Worm (Caenorhabditis elegans) whole organism, mixed stage, embryonic: Measurements from ENCODE around the gene C40H5.2.

Experiments
- M03D4.4 ChIP-seq: sonication (generic microtip); optimal IDR thresholded peaks from 2 replicates; lab custom pipeline; 2017; ENCODE audit warnings: mild to moderate bottlenecking, missing genetic modification characterization, missing compliant biosample characterization
- bed-3 ChIP-seq: fragments of 200-800 bp; sonication (Bioruptor generic); optimal IDR thresholded peaks from 3 replicates; lab custom pipeline; 2018; ENCODE audit warnings: mild to moderate bottlenecking, missing genetic modification characterization, moderate library complexity, missing compliant biosample characterization
- blmp-1 ChIP-seq: fragments of 150-350 bp; optimal IDR thresholded peaks from 2 replicates; lab custom pipeline; 2014; ENCODE audit warnings: missing biosample characterization, missing genetic modification characterization
- ceh-39 ChIP-seq: fragments of 150-350 bp; optimal IDR thresholded peaks from 2 replicates; lab custom pipeline; 2014; ENCODE audit warnings: missing biosample characterization, missing genetic modification characterization
- ceh-43 ChIP-seq: fragments of 200-800 bp; sonication (Bioruptor generic); optimal IDR thresholded peaks from 2 replicates; lab custom pipeline; 2018; ENCODE audit warnings: mild to moderate bottlenecking, missing genetic modification characterization, moderate library complexity, missing compliant biosample characterization
- cnd-1 ChIP-seq: fragments of 200-800 bp; sonication (Bioruptor generic); optimal IDR thresholded peaks from 2 replicates; lab custom pipeline; 2018; ENCODE audit warnings: mild to moderate bottlenecking, missing genetic modification characterization, missing compliant biosample characterization
- drap-1 ChIP-seq: fragments of 200-800 bp; sonication (Bioruptor generic); optimal IDR thresholded peaks from 3 replicates; lab custom pipeline; 2018; ENCODE audit warnings: mild to moderate bottlenecking, missing genetic modification characterization, missing compliant biosample characterization
- elt-1 ChIP-seq: sonication (generic microtip); optimal IDR thresholded peaks from 2 replicates; lab custom pipeline; 2017; ENCODE audit warnings: missing genetic modification characterization, mild to moderate bottlenecking, missing compliant biosample characterization, antibody characterized with exemption, moderate library complexity, borderline replicate concordance; ENCODE audit not compliant: insufficient read depth
- elt-3 ChIP-seq: fragments of 150-350 bp; optimal IDR thresholded peaks from 2 replicates; lab custom pipeline; 2014; ENCODE audit warnings: missing biosample characterization, missing genetic modification characterization
- flh-1 ChIP-seq: fragments of 200-800 bp; sonication (Bioruptor generic); optimal IDR thresholded peaks from 2 replicates; lab custom pipeline; 2018; ENCODE audit warnings: mild to moderate bottlenecking, missing genetic modification characterization, moderate library complexity, missing compliant biosample characterization
- ham-2 ChIP-seq: fragments of 200-800 bp; sonication (Bioruptor generic); optimal IDR thresholded peaks from 2 replicates; lab custom pipeline; 2018; ENCODE audit warnings: mild to moderate bottlenecking, missing genetic modification characterization, missing compliant biosample characterization
- hlh-1 ChIP-seq: fragments of 150-350 bp; optimal IDR thresholded peaks from 2 replicates; lab custom pipeline; 2014; ENCODE audit warnings: missing biosample characterization, missing genetic modification reagents, missing genetic modification characterization
- lin-13 ChIP-seq: fragments of 150-350 bp; optimal IDR thresholded peaks from 2 replicates; lab custom pipeline; 2014; ENCODE audit warnings: missing biosample characterization, missing genetic modification characterization
- lin-32 ChIP-seq: fragments of 200-800 bp; sonication (Bioruptor generic); optimal IDR thresholded peaks from 2 replicates; lab custom pipeline; 2018; ENCODE audit warnings: mild to moderate bottlenecking, missing genetic modification characterization, missing compliant biosample characterization
- mab-5 ChIP-seq: fragments of 150-350 bp; optimal IDR thresholded peaks from 2 replicates; lab custom pipeline; 2014; ENCODE audit warnings: missing biosample characterization, missing genetic modification characterization
- mep-1 ChIP-seq: fragments of 150-350 bp; optimal IDR thresholded peaks from 2 replicates; lab custom pipeline; 2017; ENCODE audit warnings: missing biosample characterization, missing genetic modification reagents, missing genetic modification characterization, inconsistent platforms
- mls-2 ChIP-seq: sonication (generic microtip); optimal IDR thresholded peaks from 2 replicates; lab custom pipeline; 2016; ENCODE audit warnings: mild to moderate bottlenecking, missing genetic modification characterization, moderate library complexity, missing compliant biosample characterization
- nhr-2 ChIP-seq: fragments of 150-350 bp; optimal IDR thresholded peaks from 2 replicates; lab custom pipeline; 2014; ENCODE audit warnings: missing biosample characterization, missing genetic modification characterization
- nhr-237 ChIP-seq: fragments of 150-350 bp; optimal IDR thresholded peaks from 2 replicates; lab custom pipeline; 2014; ENCODE audit warnings: missing biosample characterization, missing genetic modification characterization
- nhr-76 ChIP-seq: sonication (generic microtip); optimal IDR thresholded peaks from 2 replicates; lab custom pipeline; 2017; ENCODE audit warnings: missing biosample characterization, missing genetic modification characterization
- pha-4 ChIP-seq: fragments of 150-350 bp; optimal IDR thresholded peaks from 2 replicates; lab custom pipeline; 2018; ENCODE audit warnings: missing biosample characterization, missing genetic modification reagents, missing genetic modification characterization
- sem-2 ChIP-seq: fragments of 200-800 bp; sonication (Bioruptor generic); optimal IDR thresholded peaks from 2 replicates; lab custom pipeline; 2018; ENCODE audit warnings: mild to moderate bottlenecking, missing genetic modification characterization, missing compliant biosample characterization
- sptf-1 ChIP-seq: sonication (generic microtip); optimal IDR thresholded peaks from 2 replicates; lab custom pipeline; 2017; ENCODE audit warnings: mild to moderate bottlenecking, missing genetic modification characterization, moderate library complexity, missing compliant biosample characterization
- tbx-8 ChIP-seq: fragments of 200-800 bp; sonication (Bioruptor generic); optimal IDR thresholded peaks from 2 replicates; lab custom pipeline; 2018; ENCODE audit warnings: mild to moderate bottlenecking, missing genetic modification characterization, moderate library complexity, missing compliant biosample characterization
- unc-120 ChIP-seq: sonication (generic microtip); optimal IDR thresholded peaks from 2 replicates; lab custom pipeline; 2017; ENCODE audit warnings: missing genetic modification characterization, missing compliant biosample characterization; ENCODE audit not compliant: poor library complexity, severe bottlenecking
- unc-39 ChIP-seq: fragments of 150-350 bp; optimal IDR thresholded peaks from 2 replicates; lab custom pipeline; 2014; ENCODE audit warnings: missing biosample characterization, missing genetic modification characterization
- unc-62 ChIP-seq: fragments of 150-350 bp; optimal IDR thresholded peaks from 2 replicates; lab custom pipeline; 2014; ENCODE audit warnings: missing biosample characterization, missing genetic modification reagents, missing genetic modification characterization
- zip-8 ChIP-seq: fragments of 150-350 bp; optimal IDR thresholded peaks from 2 replicates; lab custom pipeline; 2014; ENCODE audit warnings: missing biosample characterization, missing genetic modification characterization
- ztf-11 ChIP-seq: fragments of 150-350 bp; optimal IDR thresholded peaks from 2 replicates; lab custom pipeline; 2014; ENCODE audit warnings: missing biosample characterization, missing genetic modification characterization

Gene C40H5.2

ce11 chrX:11790600-11790999 lies 44.7 kb downstream of the C40H5.2 start:
- TF ChIP-seq cnd-1 (tag; lab: Kevin White, UChicago) (no peak), nhr-76 (tag; lab: Kevin White, UChicago) (no peak), lin-13 (tag; lab: Kevin White, UChicago) (no peak), hlh-1 (tag; lab: Kevin White, UChicago) (no peak), nhr-2 (tag; lab: Kevin White, UChicago) (no peak), lin-32 (no peak), mls-2 (tag; lab: Kevin White, UChicago) (no peak), ham-2 (GFP tag; lab: Kevin White, UChicago) (no peak), ztf-11 (no peak), bed-3 (GFP tag; lab: Kevin White, UChicago) (no peak), mep-1 (no peak)

- no peak for TF ChIP-seq ztf-11
- TF ChIP-seq nhr-2 (tag; lab: Kevin White, UChicago): no peak
- no peak for TF ChIP-seq M03D4.4 (tag; lab: Kevin White, UChicago)
- no peak for TF ChIP-seq zip-8 (tag; lab: Kevin White, UChicago)
- no peak for TF ChIP-seq sptf-1 (tag; lab: Kevin White, UChicago)
- no peak for TF ChIP-seq cnd-1 (tag; lab: Kevin White, UChicago)
- no peak for TF ChIP-seq mab-5 (tag; lab: Kevin White, UChicago)
- no peak for TF ChIP-seq unc-39
- TF ChIP-seq sem-2: no peak
- TF ChIP-seq ceh-39 (tag; lab: Kevin White, UChicago): no peak
- TF ChIP-seq mep-1: no peak
- no peak for TF ChIP-seq hlh-1 (tag; lab: Kevin White, UChicago)
- TF ChIP-seq lin-32: no peak
- TF ChIP-seq blmp-1: no peak
- no peak for TF ChIP-seq lin-13 (tag; lab: Kevin White, UChicago)
- TF ChIP-seq nhr-237 (tag; lab: Kevin White, UChicago): no peak
- no peak for TF ChIP-seq flh-1
Measured at ce11 chrX:11791364-11792221, 45.7 kb downstream of the C40H5.2 start.

ce11 chrX:11792730-11793129 lies 46.9 kb downstream of the C40H5.2 start:
- TF ChIP-seq bed-3 (GFP tag; lab: Kevin White, UChicago): no peak

ce11 chrX:11798057-11798555 lies 52.2 kb downstream of the C40H5.2 start, which contains the start of gene rsd-3:
rsd-3 (plus strand) TSS chrX:11798505.
- peak; percentile 14 for TF ChIP-seq ceh-39 (tag; lab: Kevin White, UChicago)
- peak; percentile 47 for TF ChIP-seq pha-4 (tag; lab: Kevin White, UChicago)
- TF ChIP-seq sptf-1 (tag; lab: Kevin White, UChicago): peak; percentile 17
- TF ChIP-seq ztf-11: peak; percentile 3
- peak; percentile 18 for TF ChIP-seq hlh-1 (tag; lab: Kevin White, UChicago)
- TF ChIP-seq ham-2 (GFP tag; lab: Kevin White, UChicago): peak; percentile 30
- no peak for TF ChIP-seq elt-3 (tag; lab: Kevin White, UChicago)
- TF ChIP-seq mep-1: peak; percentile 18
- peak; percentile 51 for TF ChIP-seq bed-3 (GFP tag; lab: Kevin White, UChicago)
- no peak for TF ChIP-seq lin-32
- TF ChIP-seq nhr-2 (tag; lab: Kevin White, UChicago): peak; percentile 97
- TF ChIP-seq nhr-237 (tag; lab: Kevin White, UChicago): peak; percentile 25
- no peak for TF ChIP-seq ceh-43
- no peak for TF ChIP-seq unc-62 (GFP tag; lab: Kevin White, UChicago)
- TF ChIP-seq M03D4.4 (tag; lab: Kevin White, UChicago): no peak
- TF ChIP-seq cnd-1 (tag; lab: Kevin White, UChicago): no peak
- peak; percentile 54 for TF ChIP-seq mls-2 (tag; lab: Kevin White, UChicago)
- peak; percentile 25 for TF ChIP-seq drap-1 (GFP tag; lab: Kevin White, UChicago)
- peak; percentile 44 for TF ChIP-seq unc-120 (tag; lab: Kevin White, UChicago)

ce11 chrX:11804057-11804456 lies 58.2 kb downstream of the C40H5.2 start, which contains the start of gene C34E11.4:
C34E11.4 (plus strand) TSS chrX:11804210.
- TF ChIP-seq nhr-2 (tag; lab: Kevin White, UChicago) (no peak), nhr-76 (tag; lab: Kevin White, UChicago) (no peak), hlh-1 (tag; lab: Kevin White, UChicago) (no peak), tbx-8 (GFP tag; lab: Kevin White, UChicago) (no peak), elt-1 (tag; lab: Kevin White, UChicago) (no peak), mls-2 (tag; lab: Kevin White, UChicago) (no peak), mep-1 (no peak), ceh-39 (tag; lab: Kevin White, UChicago) (no peak), cnd-1 (tag; lab: Kevin White, UChicago) (no peak)
- TF ChIP-seq, all 35 proteins: peak for 0
